Worm (Caenorhabditis elegans) whole organism, L4 larva: ENCODE data around the gene F40G12.10.

Experiments
- fkh-10 ChIP-seq: fragments of 150-350 bp; optimal IDR thresholded peaks from 2 replicates; lab custom pipeline; 2014; ENCODE audit warnings: missing biosample characterization, missing genetic modification reagents, missing genetic modification characterization
- madf-5 ChIP-seq, 2 experiments: fragments of 200-800 bp; sonication (Bioruptor generic); IDR thresholded peaks; 2 replicates each; pipeline ENCODE4 v1.3.6; 2022; ENCODE audit warnings: missing compliant biosample characterization in 2 of 2, missing genetic modification characterization in 2 of 2
- skn-1 ChIP-seq: fragments of 150-350 bp; optimal IDR thresholded peaks from 2 replicates; lab custom pipeline; 2014; ENCODE audit warnings: missing biosample characterization, missing genetic modification characterization

- TF ChIP-seq skn-1 (no peak), madf-5 (GFP tag; IDR thresholded peaks at IDR 0.05; lab: Robert Waterston, UW) (no peak), fkh-10 (no peak)
These were observed 31.3 kb upstream of the F40G12.10 start, which contains the start of gene K02E11.5 for ce11 chrV:14252025-14252424.
